Worm (Caenorhabditis elegans): ENCODE data around the gene C38D4.7.

Gene C38D4.7

ce11 chrIII:4767869-4768645 is 43.0 kb downstream of the C38D4.7 start:
- no peak for TF ChIP-seq hmg-4 (GFP tag; optimal IDR thresholded peaks at IDR 0.05)
- TF ChIP-seq ceh-36 (tag; optimal IDR thresholded peaks at IDR 0.05): no peak
- TF ChIP-seq ceh-13 (GFP tag; optimal IDR thresholded peaks at IDR 0.05): no peak
- no peak for TF ChIP-seq aly-1 (tag; optimal IDR thresholded peaks at IDR 0.05)
- no peak for TF ChIP-seq tbx-11 (GFP tag; IDR thresholded peaks at IDR 0.05)
- no peak for TF ChIP-seq F13C5.2 (tag; optimal IDR thresholded peaks at IDR 0.05)
- TF ChIP-seq hnd-1 (tag; optimal IDR thresholded peaks at IDR 0.05): no peak
- TF ChIP-seq pes-1 (GFP tag; IDR thresholded peaks at IDR 0.05): no peak
- TF ChIP-seq B0310.2 (tag; optimal IDR thresholded peaks at IDR 0.05): no peak
- TF ChIP-seq sea-1 (GFP tag; conservative IDR thresholded peaks at IDR 0.05): no peak
- TF ChIP-seq hmbx-1 (tag; optimal IDR thresholded peaks at IDR 0.05): no peak
- no peak for TF ChIP-seq ama-1 (optimal IDR thresholded peaks at IDR 0.05)
- no peak for TF ChIP-seq tra-4 (tag; optimal IDR thresholded peaks at IDR 0.05)
- no peak for TF ChIP-seq flt-1 (GFP tag; IDR thresholded peaks at IDR 0.05)
- no peak for TF ChIP-seq tbx-37 (GFP tag; conservative IDR thresholded peaks at IDR 0.05)

ce11 chrIII:4766842-4767241 is 44.3 kb downstream of the C38D4.7 start:
- no peak for TF ChIP-seq flt-1 (GFP tag; IDR thresholded peaks at IDR 0.05)
- no peak for TF ChIP-seq hnd-1 (tag; optimal IDR thresholded peaks at IDR 0.05)
- no peak for TF ChIP-seq aly-1 (tag; optimal IDR thresholded peaks at IDR 0.05)
- TF ChIP-seq tra-4 (tag; optimal IDR thresholded peaks at IDR 0.05): no peak
- no peak for TF ChIP-seq ama-1 (optimal IDR thresholded peaks at IDR 0.05)
- no peak for TF ChIP-seq ceh-36 (tag; optimal IDR thresholded peaks at IDR 0.05)
- TF ChIP-seq hmg-4 (GFP tag; optimal IDR thresholded peaks at IDR 0.05): no peak
- TF ChIP-seq ets-7 (tag; optimal IDR thresholded peaks at IDR 0.05): no peak
- no peak for TF ChIP-seq hmbx-1 (tag; optimal IDR thresholded peaks at IDR 0.05)
- no peak for TF ChIP-seq B0310.2 (tag; optimal IDR thresholded peaks at IDR 0.05)
- no peak for TF ChIP-seq sea-1 (GFP tag; conservative IDR thresholded peaks at IDR 0.05)
- TF ChIP-seq tbx-11 (GFP tag; IDR thresholded peaks at IDR 0.05): no peak
- TF ChIP-seq tbx-37 (GFP tag; conservative IDR thresholded peaks at IDR 0.05): no peak
- no peak for TF ChIP-seq F13C5.2 (tag; optimal IDR thresholded peaks at IDR 0.05)
- TF ChIP-seq pes-1 (GFP tag; IDR thresholded peaks at IDR 0.05): no peak
- TF ChIP-seq ceh-13 (GFP tag; optimal IDR thresholded peaks at IDR 0.05): no peak
- TF ChIP-seq scrt-1 (GFP tag; IDR thresholded peaks at IDR 0.05): no peak

ce11 chrIII:4765474-4765873 is 45.6 kb downstream of the C38D4.7 start, which contains the start of gene B0393.5:
Gene B0393.5, plus strand, starts transcription at chrIII:4765774.
- TF ChIP-seq tra-4 (tag; optimal IDR thresholded peaks at IDR 0.05) (no peak), tbx-37 (GFP tag; conservative IDR thresholded peaks at IDR 0.05) (no peak), flt-1 (GFP tag; IDR thresholded peaks at IDR 0.05) (no peak)

ce11 chrIII:4763509-4763908 is 47.6 kb downstream of the C38D4.7 start, which contains the start of gene B0393.4:
Gene B0393.4, minus strand, starts transcription at chrIII:4763609.
- TF ChIP-seq ama-1 (optimal IDR thresholded peaks at IDR 0.05) (no peak), ets-7 (tag; optimal IDR thresholded peaks at IDR 0.05) (no peak), pes-1 (GFP tag; IDR thresholded peaks at IDR 0.05) (no peak), hnd-1 (tag; optimal IDR thresholded peaks at IDR 0.05) (no peak), ceh-13 (GFP tag; optimal IDR thresholded peaks at IDR 0.05) (no peak)

ce11 chrIII:4762846-4763245 is 48.2 kb downstream of the C38D4.7 start:
- TF ChIP-seq tbx-37 (GFP tag; conservative IDR thresholded peaks at IDR 0.05) (no peak), scrt-1 (GFP tag; IDR thresholded peaks at IDR 0.05) (no peak)
